Worm (Caenorhabditis elegans) whole organism, late embryonic: ENCODE results near the gene T24H10.1.

Source experiments
- C08G9.2 ChIP-seq: sonication (generic microtip); optimal IDR thresholded peaks from 2 replicates; lab custom pipeline; 2016; ENCODE audit warnings: mild to moderate bottlenecking, missing genetic modification characterization, moderate library complexity, missing compliant biosample characterization
- C38D4.7 ChIP-seq: fragments of 200-800 bp; sonication (Bioruptor generic); optimal IDR thresholded peaks from 2 replicates; lab custom pipeline; 2018; ENCODE audit warnings: mild to moderate bottlenecking, missing genetic modification characterization, moderate library complexity, missing compliant biosample characterization
- K02D7.2 ChIP-seq: sonication (generic microtip); optimal IDR thresholded peaks from 2 replicates; lab custom pipeline; 2017; ENCODE audit warnings: mild to moderate bottlenecking, missing genetic modification characterization, missing compliant biosample characterization
- K09A11.1 ChIP-seq: sonication (generic microtip); optimal IDR thresholded peaks from 2 replicates; lab custom pipeline; 2017; ENCODE audit warnings: antibody characterized with exemption, mild to moderate bottlenecking, missing genetic modification characterization, missing compliant biosample characterization; ENCODE audit not compliant: insufficient read depth
- T23F11.4 ChIP-seq: fragments of 200-800 bp; sonication (Bioruptor generic); optimal IDR thresholded peaks from 2 replicates; lab custom pipeline; 2018; ENCODE audit warnings: mild to moderate bottlenecking, missing genetic modification characterization, missing compliant biosample characterization
- Y22D7AL.16 ChIP-seq: sonication (generic microtip); optimal IDR thresholded peaks from 2 replicates; lab custom pipeline; 2016; ENCODE audit warnings: missing genetic modification characterization, missing compliant biosample characterization
- ahr-1 ChIP-seq: sonication (generic microtip); optimal IDR thresholded peaks from 2 replicates; lab custom pipeline; 2016; ENCODE audit warnings: missing genetic modification characterization, missing compliant biosample characterization
- ceh-14 ChIP-seq: sonication (generic microtip); optimal IDR thresholded peaks from 2 replicates; lab custom pipeline; 2016; ENCODE audit warnings: missing genotype, missing genetic modification characterization, missing compliant biosample characterization
- ceh-18 ChIP-seq: sonication (generic microtip); optimal IDR thresholded peaks from 2 replicates; lab custom pipeline; 2016; ENCODE audit warnings: missing genetic modification characterization, missing compliant biosample characterization
- ceh-19 ChIP-seq: fragments of 200-800 bp; sonication (Bioruptor generic); optimal IDR thresholded peaks from 2 replicates; lab custom pipeline; 2018; ENCODE audit warnings: mild to moderate bottlenecking, missing genetic modification characterization, missing compliant biosample characterization
- ceh-2 ChIP-seq: sonication (generic microtip); optimal IDR thresholded peaks from 2 replicates; lab custom pipeline; 2016; ENCODE audit warnings: missing genotype, missing genetic modification characterization, missing compliant biosample characterization
- ceh-22 ChIP-seq: sonication (generic microtip); optimal IDR thresholded peaks from 2 replicates; lab custom pipeline; 2017; ENCODE audit warnings: missing biosample characterization, missing genetic modification characterization
- ceh-31 ChIP-seq: sonication (generic microtip); optimal IDR thresholded peaks from 2 replicates; lab custom pipeline; 2016; ENCODE audit warnings: missing genetic modification characterization, missing compliant biosample characterization
- ceh-34 ChIP-seq: sonication (generic microtip); optimal IDR thresholded peaks from 2 replicates; lab custom pipeline; 2016; ENCODE audit warnings: mild to moderate bottlenecking, missing genetic modification characterization, missing compliant biosample characterization
- ceh-48 ChIP-seq: sonication (generic microtip); optimal IDR thresholded peaks from 2 replicates; lab custom pipeline; 2016; ENCODE audit warnings: missing genetic modification characterization, inconsistent platforms, missing compliant biosample characterization
- ceh-6 ChIP-seq: fragments of 200-800 bp; sonication (Bioruptor generic); optimal IDR thresholded peaks from 2 replicates; lab custom pipeline; 2018; ENCODE audit warnings: mild to moderate bottlenecking, missing genetic modification characterization, missing compliant biosample characterization
- ceh-9 ChIP-seq: sonication (generic microtip); optimal IDR thresholded peaks from 2 replicates; lab custom pipeline; 2016; ENCODE audit warnings: mild to moderate bottlenecking, missing genetic modification characterization, inconsistent platforms, missing compliant biosample characterization
- dmd-4 ChIP-seq: sonication (generic microtip); optimal IDR thresholded peaks from 2 replicates; lab custom pipeline; 2016; ENCODE audit warnings: borderline replicate concordance, missing genetic modification characterization, missing compliant biosample characterization
- dve-1 ChIP-seq: sonication (generic microtip); optimal IDR thresholded peaks from 2 replicates; lab custom pipeline; 2017; ENCODE audit warnings: antibody characterized with exemption, mild to moderate bottlenecking, missing genetic modification characterization, missing compliant biosample characterization
- elt-2 ChIP-seq: sonication (generic microtip); optimal IDR thresholded peaks from 2 replicates; lab custom pipeline; 2016; ENCODE audit warnings: missing genetic modification reagents, missing genetic modification characterization, missing compliant biosample characterization
- elt-4 ChIP-seq: sonication (generic microtip); optimal IDR thresholded peaks from 2 replicates; lab custom pipeline; 2016; ENCODE audit warnings: missing genetic modification characterization, missing compliant biosample characterization
- ets-4 ChIP-seq: sonication (generic microtip); optimal IDR thresholded peaks from 2 replicates; lab custom pipeline; 2016; ENCODE audit warnings: missing genetic modification characterization, missing compliant biosample characterization
- eyg-1 ChIP-seq: sonication (generic microtip); optimal IDR thresholded peaks from 2 replicates; lab custom pipeline; 2016; ENCODE audit warnings: missing genotype, missing genetic modification characterization, missing compliant biosample characterization
- fax-1 ChIP-seq: sonication (generic microtip); optimal IDR thresholded peaks from 2 replicates; lab custom pipeline; 2016; ENCODE audit warnings: missing genotype, missing genetic modification characterization, missing compliant biosample characterization
- gmeb-2 ChIP-seq: sonication (generic microtip); optimal IDR thresholded peaks from 2 replicates; lab custom pipeline; 2016; ENCODE audit warnings: missing genetic modification characterization, inconsistent platforms, missing compliant biosample characterization
- hlh-13 ChIP-seq: fragments of 200-800 bp; sonication (Bioruptor generic); optimal IDR thresholded peaks from 2 replicates; lab custom pipeline; 2018; ENCODE audit warnings: mild to moderate bottlenecking, missing genetic modification characterization, missing compliant biosample characterization
- hlh-15 ChIP-seq: sonication (generic microtip); optimal IDR thresholded peaks from 2 replicates; lab custom pipeline; 2016; ENCODE audit warnings: missing genetic modification characterization, missing compliant biosample characterization
- hlh-30 ChIP-seq: sonication (generic microtip); optimal IDR thresholded peaks from 2 replicates; lab custom pipeline; 2017; ENCODE audit warnings: antibody characterized with exemption, missing genetic modification characterization, missing compliant biosample characterization; ENCODE audit not compliant: insufficient read depth
- hlh-6 ChIP-seq: sonication (generic microtip); optimal IDR thresholded peaks from 2 replicates; lab custom pipeline; 2016; ENCODE audit warnings: missing genotype, missing genetic modification characterization, missing compliant biosample characterization
- lin-11 ChIP-seq: fragments of 200-800 bp; sonication (Bioruptor generic); optimal IDR thresholded peaks from 2 replicates; lab custom pipeline; 2018; ENCODE audit warnings: mild to moderate bottlenecking, missing genetic modification characterization, missing compliant biosample characterization
- mec-3 ChIP-seq: sonication (generic microtip); optimal IDR thresholded peaks from 2 replicates; lab custom pipeline; 2016; ENCODE audit warnings: borderline replicate concordance, missing genetic modification characterization, missing compliant biosample characterization
- nfya-1 ChIP-seq: sonication (generic microtip); optimal IDR thresholded peaks from 2 replicates; lab custom pipeline; 2017; ENCODE audit warnings: missing genetic modification characterization, mild to moderate bottlenecking, missing compliant biosample characterization, antibody characterized with exemption, moderate library complexity
- nhr-11 ChIP-seq: fragments of 150-350 bp; optimal IDR thresholded peaks from 2 replicates; lab custom pipeline; 2014; ENCODE audit warnings: missing biosample characterization, missing genetic modification characterization
- npax-4 ChIP-seq: sonication (generic microtip); optimal IDR thresholded peaks from 2 replicates; lab custom pipeline; 2016; ENCODE audit warnings: missing genetic modification characterization, missing compliant biosample characterization
- odd-2 ChIP-seq: sonication (generic microtip); optimal IDR thresholded peaks from 2 replicates; lab custom pipeline; 2017; ENCODE audit warnings: antibody characterized with exemption, mild to moderate bottlenecking, missing genetic modification characterization, missing compliant biosample characterization
- pag-3 ChIP-seq: sonication (generic microtip); optimal IDR thresholded peaks from 2 replicates; lab custom pipeline; 2016; ENCODE audit warnings: missing compliant biosample characterization, missing genetic modification characterization, borderline replicate concordance
- pax-1 ChIP-seq: fragments of 150-350 bp; optimal IDR thresholded peaks from 2 replicates; lab custom pipeline; 2014; ENCODE audit warnings: missing biosample characterization, missing genetic modification characterization
- pha-2 ChIP-seq: sonication (generic microtip); optimal IDR thresholded peaks from 2 replicates; lab custom pipeline; 2017; ENCODE audit warnings: mild to moderate bottlenecking, missing genetic modification characterization, missing compliant biosample characterization
- pha-4 ChIP-seq: fragments of 150-350 bp; optimal IDR thresholded peaks from 2 replicates; lab custom pipeline; 2018; ENCODE audit warnings: missing biosample characterization, missing genetic modification reagents, missing genetic modification characterization
- ref-2 ChIP-seq: sonication (generic microtip); optimal IDR thresholded peaks from 2 replicates; lab custom pipeline; 2016; ENCODE audit warnings: missing genetic modification characterization, missing compliant biosample characterization
- sox-4 ChIP-seq: sonication (generic microtip); optimal IDR thresholded peaks from 2 replicates; lab custom pipeline; 2017; ENCODE audit warnings: mild to moderate bottlenecking, missing genetic modification characterization, inconsistent platforms, missing compliant biosample characterization
- syd-9 ChIP-seq: sonication (generic microtip); optimal IDR thresholded peaks from 2 replicates; lab custom pipeline; 2016; ENCODE audit warnings: mild to moderate bottlenecking, missing genetic modification characterization, moderate library complexity, missing compliant biosample characterization
- tbx-2 ChIP-seq: sonication (generic microtip); optimal IDR thresholded peaks from 2 replicates; lab custom pipeline; 2016; ENCODE audit warnings: missing genetic modification characterization, missing compliant biosample characterization
- unc-3 ChIP-seq, 2 experiments: fragments of 200-800 bp in 1 of 2; sonication (Bioruptor generic) in 1 of 2; sonication (generic microtip) in 1 of 2; conservative IDR thresholded peaks in 1 of 2; optimal IDR thresholded peaks in 1 of 2; 2 replicates each; pipeline versions ENCODE4 v1.3.6 to Lab custom; 2016 to 2022; ENCODE audit warnings: missing compliant biosample characterization in 2 of 2, missing genetic modification characterization in 2 of 2, missing genetic modification reagents in 1 of 2
- unc-42 ChIP-seq: sonication (generic microtip); optimal IDR thresholded peaks from 2 replicates; lab custom pipeline; 2016; ENCODE audit warnings: missing genotype, missing genetic modification characterization, missing compliant biosample characterization
- unc-55 ChIP-seq: sonication (generic microtip); optimal IDR thresholded peaks from 2 replicates; lab custom pipeline; 2017; ENCODE audit warnings: missing biosample characterization, missing genetic modification reagents, missing genetic modification characterization

T24H10.1 gene

DNA sequence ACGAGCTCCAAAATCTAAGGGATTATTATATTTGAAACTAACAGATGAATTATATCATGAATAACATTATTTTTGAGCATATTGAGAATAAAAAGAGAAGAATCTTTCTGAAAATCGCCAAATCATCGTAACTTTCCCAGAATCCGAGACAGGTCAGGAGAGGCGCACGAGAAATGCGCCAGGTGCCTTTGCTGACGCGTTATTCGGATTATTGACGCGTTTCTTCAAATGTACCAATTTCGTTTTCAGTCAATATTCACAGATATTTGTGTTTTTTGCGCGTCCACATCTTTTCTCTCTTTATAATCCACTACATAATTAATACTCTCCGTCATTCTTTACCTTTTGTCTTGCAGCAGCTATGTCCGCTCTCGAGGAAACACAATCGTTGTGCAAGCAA, at the start of gene T24H10.1:
Gene T24H10.1, plus strand, starts transcription at position 355 of the 400 bp plus-strand sequence.
- TF ChIP-seq ceh-48 (tag; lab: Kevin White, UChicago) (peak; percentile 58), unc-3 (GFP tag; conservative IDR thresholded peaks at IDR 0.05; lab: Robert Waterston, UW) (no peak), unc-3 (tag; optimal IDR thresholded peaks at IDR 0.05; lab: Kevin White, UChicago) (no peak), unc-42 (tag; lab: Kevin White, UChicago) (peak; percentile 17), ceh-2 (no peak), tbx-2 (tag; lab: Kevin White, UChicago) (peak; percentile 14), dmd-4 (tag; lab: Kevin White, UChicago) (no peak), hlh-30 (peak; percentile 21)

- TF ChIP-seq ceh-31 (tag; lab: Kevin White, UChicago) (no peak), C08G9.2 (tag; lab: Kevin White, UChicago) (no peak), gmeb-2 (no peak), ceh-18 (tag; lab: Kevin White, UChicago) (no peak), elt-4 (no peak), K02D7.2 (tag; lab: Kevin White, UChicago) (no peak), ceh-48 (tag; lab: Kevin White, UChicago) (no peak), unc-42 (tag; lab: Kevin White, UChicago) (no peak), tbx-2 (tag; lab: Kevin White, UChicago) (no peak), ceh-19 (GFP tag; lab: Kevin White, UChicago) (no peak), ceh-2 (no peak), odd-2 (no peak), npax-4 (tag; lab: Kevin White, UChicago) (no peak), dmd-4 (tag; lab: Kevin White, UChicago) (no peak), T23F11.4 (no peak), nhr-11 (tag; lab: Kevin White, UChicago) (no peak), elt-2 (tag; lab: Kevin White, UChicago) (no peak)
- TF ChIP-seq, all 69 proteins: peak for 0
Observed at ce11 chrII:9053564-9053963, 45.6 kb upstream of the T24H10.1 start, which contains the start of gene T24B8.7. T24B8.7 (minus strand) TSS chrII:9053664.

DNA sequence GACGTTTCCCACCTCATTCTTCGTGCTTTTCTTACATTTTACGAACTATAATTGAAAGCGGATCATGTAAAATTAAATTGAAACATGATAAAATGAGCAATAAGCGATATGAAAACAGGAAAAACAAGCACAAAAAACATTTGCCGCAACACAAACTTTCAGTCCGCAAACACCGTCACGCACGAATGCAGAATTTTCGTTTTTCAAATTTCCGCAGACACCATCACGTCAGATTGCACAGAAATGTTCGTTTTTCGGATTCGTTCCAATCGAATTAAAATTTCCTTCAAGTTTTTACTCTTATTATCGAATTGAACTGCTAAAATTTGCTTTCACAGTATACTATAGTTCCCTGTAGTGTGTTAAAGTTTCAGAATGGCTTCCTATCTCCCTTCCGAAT, 44.6 kb upstream of the T24H10.1 start, which contains the start of gene chmp-7:
Gene chmp-7, plus strand, starts transcription at position 369 of the 400 bp plus-strand sequence.
- no peak for TF ChIP-seq ahr-1 (tag; lab: Kevin White, UChicago)
- TF ChIP-seq Y22D7AL.16 (tag; lab: Kevin White, UChicago) = no peak
- peak; percentile 93 for TF ChIP-seq unc-42 (tag; lab: Kevin White, UChicago)
- TF ChIP-seq fax-1 (tag; lab: Kevin White, UChicago) = no peak
- TF ChIP-seq elt-2 (tag; lab: Kevin White, UChicago) = no peak
- no peak for TF ChIP-seq pha-2 (tag; lab: Kevin White, UChicago)
- no peak for TF ChIP-seq sox-4 (tag; lab: Kevin White, UChicago)
- TF ChIP-seq syd-9 (tag; lab: Kevin White, UChicago) = no peak
- peak; percentile 70 for TF ChIP-seq nfya-1 (tag; lab: Kevin White, UChicago)
- no peak for TF ChIP-seq ets-4 (tag; lab: Kevin White, UChicago)
- TF ChIP-seq mec-3 (tag; lab: Kevin White, UChicago) = no peak
- TF ChIP-seq eyg-1 = no peak
- TF ChIP-seq ceh-18 (tag; lab: Kevin White, UChicago) = peak; percentile 55
- peak; percentile 34 for TF ChIP-seq C08G9.2 (tag; lab: Kevin White, UChicago)
- no peak for TF ChIP-seq hlh-6 (tag; lab: Kevin White, UChicago)
- TF ChIP-seq dve-1 (tag; lab: Kevin White, UChicago) = peak; percentile 22
- TF ChIP-seq ceh-22 (tag; lab: Kevin White, UChicago) = no peak
- TF ChIP-seq hlh-15 (tag; lab: Kevin White, UChicago) = no peak
- no peak for TF ChIP-seq ceh-48 (tag; lab: Kevin White, UChicago)
- no peak for TF ChIP-seq npax-4 (tag; lab: Kevin White, UChicago)
- TF ChIP-seq elt-4 = no peak
- no peak for TF ChIP-seq ceh-6 (GFP tag; lab: Kevin White, UChicago)
- peak; percentile 53 for TF ChIP-seq pax-1 (tag; lab: Kevin White, UChicago)
- peak; percentile 0 for TF ChIP-seq ceh-2
- peak; percentile 87 for TF ChIP-seq unc-55
- no peak for TF ChIP-seq pag-3 (tag; lab: Kevin White, UChicago)
- no peak for TF ChIP-seq lin-11 (tag; lab: Kevin White, UChicago)
- no peak for TF ChIP-seq ceh-9 (tag; lab: Kevin White, UChicago)
- no peak for TF ChIP-seq pha-4
- no peak for TF ChIP-seq odd-2
- no peak for TF ChIP-seq gmeb-2
- TF ChIP-seq hlh-13 (GFP tag; lab: Kevin White, UChicago) = no peak
- peak; percentile 54 for TF ChIP-seq ceh-14
- no peak for TF ChIP-seq C38D4.7 (GFP tag; lab: Kevin White, UChicago)
- TF ChIP-seq K09A11.1 (tag; lab: Kevin White, UChicago) = no peak
- no peak for TF ChIP-seq ceh-34 (tag; lab: Kevin White, UChicago)
- TF ChIP-seq ref-2 (tag; lab: Kevin White, UChicago) = peak; percentile 68
